Fruit fly (Drosophila melanogaster): ENCODE measurements around the gene CG8773.
A peak's percentile ranks its signal among the peaks of the same experiment; 100 is the strongest.

The CG8773 gene

dm6 chr3R:13273462-13273861 lies 21.1 kb upstream of the CG8773 start (continued):
- TF ChIP-seq mld (GFP tag; IDR thresholded peaks at IDR 0.05; ENCODE audit: partially characterized antibody) = no peak
- no peak for TF ChIP-seq CG4820 (GFP tag; optimal IDR thresholded peaks at IDR 0.05)
- peak; percentile 63 for TF ChIP-seq sd (tag; optimal IDR thresholded peaks at IDR 0.05)
- peak; percentile 45; the same call in 1 of the 3 replicates for TF ChIP-seq CG34224 (GFP tag; IDR thresholded peaks at IDR 0.05; ENCODE audit: partially characterized antibody)
- no peak for TF ChIP-seq CG17361 (GFP tag; IDR thresholded peaks at IDR 0.05)
- TF ChIP-seq MESR4 (GFP tag; optimal IDR thresholded peaks at IDR 0.05) = no peak
- TF ChIP-seq CG16779 (GFP tag; IDR thresholded peaks at IDR 0.05) = no peak
- peak; percentile 27; the same call in 1 of the 2 replicates for TF ChIP-seq CG13287 (GFP tag; IDR thresholded peaks at IDR 0.05; ENCODE audit: partially characterized antibody)
- TF ChIP-seq Gug (GFP tag; IDR thresholded peaks at IDR 0.05) = no peak
- TF ChIP-seq CG4707 (GFP tag; optimal IDR thresholded peaks at IDR 0.05) = no peak
- TF ChIP-seq Rx (GFP tag; IDR thresholded peaks at IDR 0.05) = no peak
- TF ChIP-seq CG5953 (GFP tag; IDR thresholded peaks at IDR 0.05) = no peak
- no peak for TF ChIP-seq CG12299 (tag; optimal IDR thresholded peaks at IDR 0.05)
- no peak for TF ChIP-seq CG34422 (GFP tag; IDR thresholded peaks at IDR 0.05)
- TF ChIP-seq nerfin-1 (tag; optimal IDR thresholded peaks at IDR 0.05) = no peak
- TF ChIP-seq tin (GFP tag; optimal IDR thresholded peaks at IDR 0.05) = no peak
- no peak for TF ChIP-seq dmrt11E (tag; optimal IDR thresholded peaks at IDR 0.05)
- TF ChIP-seq Dp (GFP tag; optimal IDR thresholded peaks at IDR 0.05) = no peak
- no peak for TF ChIP-seq rib (GFP tag; IDR thresholded peaks at IDR 0.05)
- TF ChIP-seq CG2712 (tag; optimal IDR thresholded peaks at IDR 0.05) = no peak
- no peak for TF ChIP-seq ssp (GFP tag; IDR thresholded peaks at IDR 0.05)
- no peak for TF ChIP-seq CG4424 (GFP tag; optimal IDR thresholded peaks at IDR 0.05)
- no peak for TF ChIP-seq CG8281 (tag; optimal IDR thresholded peaks at IDR 0.05)
- no peak for TF ChIP-seq chm (GFP tag; IDR thresholded peaks at IDR 0.05)
- peak in 1 of 2 experiments; percentile 94 for TF ChIP-seq Eip74EF (GFP tag; optimal IDR thresholded peaks at IDR 0.05)
- no peak for TF ChIP-seq pzg (GFP tag; optimal IDR thresholded peaks at IDR 0.05)
- no peak for TF ChIP-seq Oaz (GFP tag; IDR thresholded peaks at IDR 0.05)
- no peak for TF ChIP-seq CG3726 (GFP tag; IDR thresholded peaks at IDR 0.05)
- TF ChIP-seq Med (GFP tag) = peak; percentile 8
- TF ChIP-seq Ssrp (tag; optimal IDR thresholded peaks at IDR 0.05) = no peak
- TF ChIP-seq ind (GFP tag; optimal IDR thresholded peaks at IDR 0.05) = no peak
- TF ChIP-seq Pdp1 (GFP tag; optimal IDR thresholded peaks at IDR 0.05) = no peak
- TF ChIP-seq Hr51 (GFP tag; optimal IDR thresholded peaks at IDR 0.05) = no peak
- TF ChIP-seq Chrac-16 (GFP tag; optimal IDR thresholded peaks at IDR 0.05) = no peak
- no peak for TF ChIP-seq insv (GFP tag; optimal IDR thresholded peaks at IDR 0.05)
- no peak for TF ChIP-seq NC2α (GFP tag; optimal IDR thresholded peaks at IDR 0.05)
- no peak for TF ChIP-seq CG6254 (GFP tag; optimal IDR thresholded peaks at IDR 0.05)
- no peak for TF ChIP-seq maf-S (GFP tag; optimal IDR thresholded peaks at IDR 0.05)
- TF ChIP-seq crol (GFP tag; IDR thresholded peaks at IDR 0.05) = peak; percentile 52; the same call in 1 of the 2 replicates
- no peak for TF ChIP-seq CG13424 (tag; optimal IDR thresholded peaks at IDR 0.05)
- TF ChIP-seq bsh (GFP tag; optimal IDR thresholded peaks at IDR 0.05) = no peak
- peak; percentile 72; the same call in 1 of the 2 replicates for TF ChIP-seq vvl (GFP tag; IDR thresholded peaks at IDR 0.05)
- no peak for TF ChIP-seq HmgD (GFP tag; optimal IDR thresholded peaks at IDR 0.05)
- TF ChIP-seq CTCF (GFP tag; optimal IDR thresholded peaks at IDR 0.05) = no peak
- TF ChIP-seq otp (GFP tag; IDR thresholded peaks at IDR 0.05) = no peak
- no peak for TF ChIP-seq corto (GFP tag; optimal IDR thresholded peaks at IDR 0.05)
- no peak for TF ChIP-seq zf30C (GFP tag; optimal IDR thresholded peaks at IDR 0.05)
- no peak for TF ChIP-seq D19A (tag; optimal IDR thresholded peaks at IDR 0.05)
- TF ChIP-seq fru (optimal IDR thresholded peaks at IDR 0.05) = no peak
- TF ChIP-seq CG13894 (tag; optimal IDR thresholded peaks at IDR 0.05) = peak; percentile 42
- TF ChIP-seq Stat92E (GFP tag; optimal IDR thresholded peaks at IDR 0.05) = no peak

Measured in whole organism, embryonic.